Fruit fly (Drosophila melanogaster) whole organism, prepupa: ENCODE measurements around the gene ArfGAP1.

Experiments
- CG1621 ChIP-seq: fragments of 200-800 bp; sonication (Bioruptor generic); optimal IDR thresholded peaks from 3 replicates; lab custom pipeline; 2018; ENCODE audit warnings: missing biosample characterization, mild to moderate bottlenecking, missing genetic modification characterization
- CG16779 ChIP-seq: fragments of 200-800 bp; sonication (Bioruptor generic); optimal IDR thresholded peaks from 3 replicates; lab custom pipeline; 2017; ENCODE audit warnings: missing biosample characterization, mild to moderate bottlenecking, missing genetic modification characterization
- CG9139 ChIP-seq: fragments of 200-800 bp; sonication (Bioruptor generic); optimal IDR thresholded peaks from 3 replicates; lab custom pipeline; 2017; ENCODE audit warnings: missing biosample characterization, mild to moderate bottlenecking, missing genetic modification characterization
- Eip78C ChIP-seq: fragments of 200-800 bp; sonication (Bioruptor generic); peaks from one replicate; lab custom pipeline; 2016; ENCODE audit warnings: missing biosample characterization, missing genetic modification characterization
- Hr4 ChIP-seq: fragments of 200-800 bp; sonication (Bioruptor generic); optimal IDR thresholded peaks from 3 replicates; lab custom pipeline; 2016; ENCODE audit warnings: missing biosample characterization, missing genetic modification characterization
- net ChIP-seq: fragments of 200-800 bp; sonication (Bioruptor generic); optimal IDR thresholded peaks from 3 replicates; lab custom pipeline; 2016; ENCODE audit warnings: missing biosample characterization, missing genetic modification characterization
- salr ChIP-seq, 2 experiments: fragments of 200-800 bp; sonication (Bioruptor generic); optimal IDR thresholded peaks; 3 replicates each; lab custom pipeline; 2016 to 2018; ENCODE audit warnings: missing biosample characterization in 2 of 2, missing genetic modification characterization in 2 of 2, mild to moderate bottlenecking in 1 of 2
- topi ChIP-seq: fragments of 200-800 bp; sonication (Bioruptor generic); optimal IDR thresholded peaks from 3 replicates; lab custom pipeline; 2016; ENCODE audit warnings: missing biosample characterization, missing genetic modification characterization

DNA sequence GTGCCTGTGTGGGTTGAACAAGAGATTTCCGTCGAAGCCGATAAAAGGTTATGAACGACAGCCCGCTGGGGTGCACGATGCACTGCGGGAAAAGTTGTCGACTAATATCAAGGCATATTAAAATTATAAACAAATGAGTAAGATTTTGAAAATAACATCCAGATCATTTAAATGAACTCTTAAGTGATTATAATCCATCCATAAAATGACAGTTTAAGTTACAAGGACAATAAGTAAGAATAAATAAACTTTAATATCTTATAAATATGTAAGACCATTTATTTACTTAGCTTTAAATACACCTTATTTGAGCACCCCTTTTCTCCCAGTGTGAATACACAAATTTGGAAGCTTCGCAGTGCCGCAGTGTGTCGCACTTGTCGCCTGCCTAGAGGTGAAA lies 26.7 kb upstream of the ArfGAP1 start:
- TF ChIP-seq net (no peak), topi (GFP tag; lab: Kevin White, UChicago) (no peak), CG16779 (tag; lab: Kevin White, UChicago) (no peak), Eip78C (peak; percentile 68), salr (GFP tag; optimal IDR thresholded peaks at IDR 0.05; lab: Kevin White, UChicago) (no peak), CG9139 (GFP tag; lab: Kevin White, UChicago) (no peak), CG1621 (no peak), Hr4 (GFP tag; lab: Kevin White, UChicago) (no peak)
